Worm (Caenorhabditis elegans): Measurements from ENCODE around the gene nduf-11.

The nduf-11 gene

DNA sequence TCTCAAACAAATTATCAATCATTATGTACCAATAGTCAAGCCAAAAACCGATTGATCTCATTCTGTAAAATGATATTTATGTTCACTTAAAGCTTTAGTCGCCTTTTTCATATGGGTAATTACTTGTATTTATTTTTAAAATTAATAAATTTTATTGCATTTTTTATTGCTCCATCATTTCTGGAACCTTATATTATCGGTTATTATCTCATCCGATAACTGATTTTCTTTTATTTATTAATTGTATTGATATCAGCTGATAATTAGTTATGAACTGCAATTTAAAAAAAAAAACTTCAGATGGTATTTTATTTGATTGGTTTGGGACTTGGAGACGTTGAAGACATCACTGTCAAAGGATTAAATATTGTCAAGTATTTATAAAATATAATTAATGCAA lies 4.5 kb upstream of the nduf-11 start, which contains the start of gene dph-5:
TSS of gene dph-5 (plus strand) at position 301 of the 400 bp plus-strand sequence.
- TF ChIP-seq ets-7 (tag; optimal IDR thresholded peaks at IDR 0.05) (no peak), B0310.2 (tag; optimal IDR thresholded peaks at IDR 0.05) (no peak), tbx-37 (GFP tag; conservative IDR thresholded peaks at IDR 0.05) (no peak), pes-1 (GFP tag; IDR thresholded peaks at IDR 0.05) (no peak), hmbx-1 (tag; optimal IDR thresholded peaks at IDR 0.05) (no peak), F13C5.2 (tag; optimal IDR thresholded peaks at IDR 0.05) (no peak), tra-4 (tag; optimal IDR thresholded peaks at IDR 0.05) (no peak)

- peak; percentile 45 for TF ChIP-seq F13C5.2 (tag; optimal IDR thresholded peaks at IDR 0.05)
- TF ChIP-seq hmbx-1 (tag; optimal IDR thresholded peaks at IDR 0.05): no peak
These were observed 2.6 kb upstream of the nduf-11 start, which contains the start of the genes B0491.6 and pigm-1 for ce11 chrII:11347878-11348556. Gene B0491.6, minus strand, starts transcription at chrII:11348343. Gene pigm-1, plus strand, starts transcription at chrII:11348445.

DNA sequence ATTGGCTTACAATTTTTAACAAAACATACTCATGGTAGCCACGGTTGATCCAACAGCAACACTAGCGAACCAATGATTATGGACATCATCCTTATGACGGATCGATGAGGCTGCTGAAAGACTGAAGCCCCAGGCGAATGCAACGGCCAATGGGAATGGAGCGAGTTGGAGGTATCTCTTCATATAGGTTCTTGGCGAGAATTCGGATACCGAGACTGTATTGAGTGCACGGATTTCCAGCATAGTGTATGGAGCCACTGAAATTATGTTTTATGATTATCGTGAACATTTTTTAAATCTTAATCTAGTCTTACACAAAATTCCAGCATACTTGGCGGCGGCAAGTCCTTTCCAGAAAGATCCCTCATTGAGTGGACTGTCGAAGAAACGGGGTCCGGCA lies 866 bp downstream of the nduf-11 start:
- TF ChIP-seq scrt-1 (GFP tag; IDR thresholded peaks at IDR 0.05) (no peak), pes-1 (GFP tag; IDR thresholded peaks at IDR 0.05) (no peak), ama-1 (optimal IDR thresholded peaks at IDR 0.05) (no peak), hnd-1 (tag; optimal IDR thresholded peaks at IDR 0.05) (no peak), ets-7 (tag; optimal IDR thresholded peaks at IDR 0.05) (no peak), ceh-13 (GFP tag; optimal IDR thresholded peaks at IDR 0.05) (no peak), B0310.2 (tag; optimal IDR thresholded peaks at IDR 0.05) (no peak), hmg-4 (GFP tag; optimal IDR thresholded peaks at IDR 0.05) (no peak), sea-1 (GFP tag; conservative IDR thresholded peaks at IDR 0.05) (no peak), F13C5.2 (tag; optimal IDR thresholded peaks at IDR 0.05) (no peak)

DNA sequence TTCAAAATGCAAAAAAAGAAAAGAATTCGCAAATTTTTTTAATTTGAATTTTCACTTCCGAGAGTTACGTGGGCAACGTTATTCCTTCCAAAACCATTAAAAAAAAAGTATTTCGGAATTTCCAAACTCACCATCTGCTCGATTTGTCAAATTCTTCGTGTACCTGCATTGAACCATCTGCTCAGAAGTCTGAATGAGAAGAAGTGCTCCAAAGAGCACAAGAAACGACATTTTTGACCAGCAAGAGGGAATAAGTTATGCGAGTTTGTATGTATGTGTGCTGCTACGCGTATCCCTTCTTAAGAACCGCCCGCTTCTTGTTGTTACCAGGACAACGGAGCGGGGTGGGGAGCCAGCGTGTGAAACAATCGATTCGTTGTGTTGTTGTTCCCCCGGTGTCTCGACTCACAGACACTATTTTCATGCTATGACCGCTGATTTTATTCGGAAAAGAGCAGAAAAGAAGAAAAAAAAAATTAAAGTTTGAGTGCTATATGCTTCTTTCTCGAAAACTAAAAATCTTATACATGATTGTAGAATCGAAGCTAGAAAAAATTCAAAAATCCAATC lies 2.0 kb downstream of the nduf-11 start, which contains the start of gene lgc-20:
TSS of gene lgc-20 (minus strand) at position 311 of the 570 bp plus-strand sequence.
- no peak for TF ChIP-seq F13C5.2 (tag; optimal IDR thresholded peaks at IDR 0.05)

DNA sequence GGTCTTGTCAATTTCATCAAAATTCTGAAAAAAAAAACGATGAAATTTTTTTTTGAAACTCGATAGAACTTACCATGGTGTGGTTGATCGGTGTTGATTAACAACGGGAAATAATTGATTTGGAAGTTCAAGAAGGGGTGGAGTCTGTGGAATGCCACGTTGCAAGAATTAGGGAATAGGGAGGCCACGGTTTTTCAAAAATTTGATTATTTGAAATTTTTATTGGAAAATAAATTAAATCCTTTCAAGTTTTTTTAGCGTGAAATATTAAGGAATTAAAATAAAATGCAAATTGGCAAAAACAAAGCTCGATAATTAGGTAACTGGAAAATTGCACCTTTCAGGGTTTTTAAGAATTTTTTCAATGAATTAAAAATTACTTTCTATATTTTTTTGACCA lies 5.9 kb downstream of the nduf-11 start, which contains the start of gene rmd-3:
TSS of gene rmd-3 (minus strand) at position 101 of the 400 bp plus-strand sequence.
- TF ChIP-seq flt-1 (GFP tag; IDR thresholded peaks at IDR 0.05): no peak

DNA sequence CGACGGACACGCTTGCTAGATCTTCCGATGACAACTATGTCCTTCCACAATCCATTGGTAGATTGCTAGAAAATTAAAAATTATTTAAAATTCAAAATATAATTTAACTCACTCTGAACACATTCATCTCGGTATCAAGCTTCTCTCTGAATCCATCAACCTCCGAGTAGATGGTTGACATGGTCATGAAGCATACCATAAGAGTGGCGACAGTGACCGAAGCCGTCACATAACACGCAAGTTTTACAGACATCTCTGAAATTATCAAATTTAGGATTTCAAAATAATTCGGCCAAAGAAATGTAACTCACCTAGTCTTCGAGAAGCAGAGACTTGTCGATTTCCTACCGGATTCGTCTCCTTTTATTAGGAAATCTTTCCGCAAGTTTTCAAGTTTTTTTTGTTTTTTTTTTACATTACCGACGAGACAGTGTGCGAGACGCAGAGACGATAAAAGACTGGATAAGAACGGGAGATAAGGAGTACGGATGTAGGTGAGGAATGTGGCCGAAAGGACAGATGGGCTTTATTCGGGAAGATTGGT lies 7.9 kb downstream of the nduf-11 start, which contains the start of gene sqt-1:
TSS of gene sqt-1 (minus strand) at position 341 of the 544 bp plus-strand sequence.
- no peak for TF ChIP-seq tbx-11 (GFP tag; IDR thresholded peaks at IDR 0.05)
- TF ChIP-seq ama-1 (optimal IDR thresholded peaks at IDR 0.05): no peak
- no peak for TF ChIP-seq tra-4 (tag; optimal IDR thresholded peaks at IDR 0.05)
- TF ChIP-seq pes-1 (GFP tag; IDR thresholded peaks at IDR 0.05): no peak
- TF ChIP-seq flt-1 (GFP tag; IDR thresholded peaks at IDR 0.05): no peak
- TF ChIP-seq F13C5.2 (tag; optimal IDR thresholded peaks at IDR 0.05): no peak
- no peak for TF ChIP-seq ceh-36 (tag; optimal IDR thresholded peaks at IDR 0.05)
- TF ChIP-seq tbx-37 (GFP tag; conservative IDR thresholded peaks at IDR 0.05): no peak
- no peak for TF ChIP-seq ceh-13 (GFP tag; optimal IDR thresholded peaks at IDR 0.05)
- TF ChIP-seq aly-1 (tag; optimal IDR thresholded peaks at IDR 0.05): no peak
- no peak for TF ChIP-seq B0310.2 (tag; optimal IDR thresholded peaks at IDR 0.05)
- TF ChIP-seq ets-7 (tag; optimal IDR thresholded peaks at IDR 0.05): no peak

ce11 chrII:11336640-11337241 lies 8.7 kb downstream of the nduf-11 start:
- TF ChIP-seq hmbx-1 (tag; optimal IDR thresholded peaks at IDR 0.05): no peak
- no peak for TF ChIP-seq hmg-4 (GFP tag; optimal IDR thresholded peaks at IDR 0.05)
- TF ChIP-seq ceh-13 (GFP tag; optimal IDR thresholded peaks at IDR 0.05): no peak
- TF ChIP-seq ets-7 (tag; optimal IDR thresholded peaks at IDR 0.05): no peak
- TF ChIP-seq tbx-11 (GFP tag; IDR thresholded peaks at IDR 0.05): no peak
- no peak for TF ChIP-seq B0310.2 (tag; optimal IDR thresholded peaks at IDR 0.05)
- no peak for TF ChIP-seq sea-1 (GFP tag; conservative IDR thresholded peaks at IDR 0.05)
- no peak for TF ChIP-seq ama-1 (optimal IDR thresholded peaks at IDR 0.05)
- no peak for TF ChIP-seq tra-4 (tag; optimal IDR thresholded peaks at IDR 0.05)
- TF ChIP-seq aly-1 (tag; optimal IDR thresholded peaks at IDR 0.05): no peak
- no peak for TF ChIP-seq pes-1 (GFP tag; IDR thresholded peaks at IDR 0.05)
- no peak for TF ChIP-seq tbx-37 (GFP tag; conservative IDR thresholded peaks at IDR 0.05)
- TF ChIP-seq ceh-36 (tag; optimal IDR thresholded peaks at IDR 0.05): no peak
- no peak for TF ChIP-seq flt-1 (GFP tag; IDR thresholded peaks at IDR 0.05)
- TF ChIP-seq F13C5.2 (tag; optimal IDR thresholded peaks at IDR 0.05): no peak

- no peak for TF ChIP-seq hnd-1 (tag; optimal IDR thresholded peaks at IDR 0.05)
- no peak for TF ChIP-seq F13C5.2 (tag; optimal IDR thresholded peaks at IDR 0.05)
- no peak for TF ChIP-seq sea-1 (GFP tag; conservative IDR thresholded peaks at IDR 0.05)
- TF ChIP-seq ceh-36 (tag; optimal IDR thresholded peaks at IDR 0.05): no peak
- no peak for TF ChIP-seq tbx-37 (GFP tag; conservative IDR thresholded peaks at IDR 0.05)
- no peak for TF ChIP-seq tbx-11 (GFP tag; IDR thresholded peaks at IDR 0.05)
- TF ChIP-seq aly-1 (tag; optimal IDR thresholded peaks at IDR 0.05): no peak
- no peak for TF ChIP-seq ceh-13 (GFP tag; optimal IDR thresholded peaks at IDR 0.05)
- TF ChIP-seq pes-1 (GFP tag; IDR thresholded peaks at IDR 0.05): no peak
- no peak for TF ChIP-seq ama-1 (optimal IDR thresholded peaks at IDR 0.05)
- no peak for TF ChIP-seq hmg-4 (GFP tag; optimal IDR thresholded peaks at IDR 0.05)
- TF ChIP-seq hmbx-1 (tag; optimal IDR thresholded peaks at IDR 0.05): no peak
- no peak for TF ChIP-seq tra-4 (tag; optimal IDR thresholded peaks at IDR 0.05)
- TF ChIP-seq scrt-1 (GFP tag; IDR thresholded peaks at IDR 0.05): no peak
- no peak for TF ChIP-seq B0310.2 (tag; optimal IDR thresholded peaks at IDR 0.05)
- TF ChIP-seq flt-1 (GFP tag; IDR thresholded peaks at IDR 0.05): no peak
These were observed 9.3 kb downstream of the nduf-11 start for ce11 chrII:11336163-11336562.
